Worm (Caenorhabditis elegans) whole organism, L1 larva: ENCODE measurements around the gene F08D12.4.

Source experiments
- blmp-1 ChIP-seq: fragments of 150-350 bp; optimal IDR thresholded peaks from 2 replicates; lab custom pipeline; 2014; ENCODE audit warnings: missing biosample characterization, missing genetic modification characterization
- efl-1 ChIP-seq, 4 experiments: fragments of 150-350 bp; optimal IDR thresholded peaks in 3 of 4; peaks in 1 of 4; 1 replicate in 1 of 4; 2 replicates in 3 of 4; lab custom pipeline; 2014; ENCODE audit warnings: missing biosample characterization in 2 of 4, missing genetic modification characterization in 2 of 4, missing genetic modification reagents in 2 of 4
- fkh-10 ChIP-seq: sonication (generic microtip); optimal IDR thresholded peaks from 2 replicates; lab custom pipeline; 2017; ENCODE audit warnings: missing biosample characterization, missing genetic modification reagents, missing genetic modification characterization
- isw-1 ChIP-seq: fragments of 200-800 bp; sonication (Bioruptor generic); IDR thresholded peaks from 2 replicates; pipeline ENCODE4 v1.3.6; 2022; ENCODE audit warnings: missing genetic modification characterization, missing compliant biosample characterization
- jun-1 ChIP-seq: fragments of 150-350 bp; optimal IDR thresholded peaks from 2 replicates; lab custom pipeline; 2014; ENCODE audit warnings: missing biosample characterization, missing genetic modification reagents, missing genetic modification characterization
- lin-35 ChIP-seq, 2 experiments: fragments of 150-350 bp; optimal IDR thresholded peaks; 2 replicates each; lab custom pipeline; 2014; ENCODE audit warnings: missing biosample characterization in 2 of 2, missing genetic modification characterization in 2 of 2, missing genetic modification reagents in 2 of 2
- lir-3 ChIP-seq: sonication (generic microtip); optimal IDR thresholded peaks from 2 replicates; lab custom pipeline; 2016; ENCODE audit warnings: mild to moderate bottlenecking, missing genetic modification characterization, moderate library complexity, missing compliant biosample characterization; ENCODE audit not compliant: poor library complexity
- nhr-237 ChIP-seq: fragments of 150-350 bp; optimal IDR thresholded peaks from 2 replicates; lab custom pipeline; 2014; ENCODE audit warnings: missing biosample characterization, missing genetic modification characterization
- nhr-28 ChIP-seq: fragments of 150-350 bp; optimal IDR thresholded peaks from 2 replicates; lab custom pipeline; 2014; ENCODE audit warnings: missing biosample characterization, missing genetic modification characterization
- nhr-84 ChIP-seq: sonication (generic microtip); optimal IDR thresholded peaks from 2 replicates; lab custom pipeline; 2017; ENCODE audit warnings: missing biosample characterization, missing genetic modification characterization
- pag-3 ChIP-seq: sonication (generic microtip); optimal IDR thresholded peaks from 2 replicates; lab custom pipeline; 2017; ENCODE audit warnings: missing genetic modification characterization, mild to moderate bottlenecking, missing compliant biosample characterization, antibody characterized with exemption, borderline replicate concordance; ENCODE audit not compliant: insufficient read depth
- rnt-1 ChIP-seq: sonication (generic microtip); optimal IDR thresholded peaks from 2 replicates; lab custom pipeline; 2016; ENCODE audit warnings: mild to moderate bottlenecking, missing genetic modification characterization, moderate library complexity, missing compliant biosample characterization
- skn-1 ChIP-seq: fragments of 150-350 bp; optimal IDR thresholded peaks from 2 replicates; lab custom pipeline; 2014; ENCODE audit warnings: missing biosample characterization, missing genetic modification characterization
- swsn-7 ChIP-seq: sonication (generic microtip); optimal IDR thresholded peaks from 2 replicates; lab custom pipeline; 2016; ENCODE audit warnings: missing genetic modification characterization, missing compliant biosample characterization

DNA sequence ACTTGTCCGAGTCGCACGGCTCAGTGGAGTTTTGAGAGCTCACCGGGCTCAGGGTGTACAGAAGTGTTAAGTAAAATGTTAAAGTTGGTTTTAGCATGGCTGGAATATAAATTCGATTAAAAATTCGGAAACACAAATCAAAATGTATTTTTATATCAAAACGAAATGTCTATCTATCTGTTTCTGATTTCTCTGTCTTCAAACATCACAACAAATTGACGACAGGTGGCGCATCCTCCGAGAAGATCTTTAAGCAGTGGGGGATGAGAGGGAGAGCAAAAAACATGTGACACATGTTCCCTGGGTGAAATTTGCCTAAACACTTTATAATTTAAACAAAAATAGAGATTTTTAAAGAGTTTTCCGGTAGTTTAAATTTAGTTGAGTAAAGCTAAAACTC lies 8.9 kb upstream of the F08D12.4 start, which contains the start of gene F08D12.7:
- TF ChIP-seq lin-35 (GFP tag; optimal IDR thresholded peaks at IDR 0.05; lab: Kevin White, UChicago) (no peak), efl-1 (optimal IDR thresholded peaks at IDR 0.05; lab: Kevin White, UChicago) (no peak), efl-1 (GFP tag; optimal IDR thresholded peaks at IDR 0.05 in 1 of 2; lab: Kevin White, UChicago) (no peak), isw-1 (GFP tag; lab: Robert Waterston, UW) (no peak), blmp-1 (tag; lab: Kevin White, UChicago) (no peak), nhr-28 (no peak), lir-3 (tag; lab: Kevin White, UChicago) (no peak), swsn-7 (tag; lab: Kevin White, UChicago) (no peak), pag-3 (tag; lab: Kevin White, UChicago) (no peak), jun-1 (tag; lab: Kevin White, UChicago) (no peak), skn-1 (tag; lab: Kevin White, UChicago) (no peak), nhr-237 (no peak), fkh-10 (no peak), nhr-84 (tag; lab: Kevin White, UChicago) (no peak), rnt-1 (tag; lab: Kevin White, UChicago) (peak; percentile 8)
